Worm (Caenorhabditis elegans) whole organism, mixed stage, embryonic: ENCODE measurements around the gene T16G1.2.

ENCODE experiments used
- ceh-43 ChIP-seq: fragments of 200-800 bp; sonication (Bioruptor generic); optimal IDR thresholded peaks from 2 replicates; lab custom pipeline; 2018; ENCODE audit warnings: mild to moderate bottlenecking, missing genetic modification characterization, moderate library complexity, missing compliant biosample characterization
- ces-1 ChIP-seq: fragments of 150-350 bp; optimal IDR thresholded peaks from 2 replicates; lab custom pipeline; 2014; ENCODE audit warnings: missing biosample characterization, missing genetic modification reagents, missing genetic modification characterization
- elt-1 ChIP-seq: sonication (generic microtip); optimal IDR thresholded peaks from 2 replicates; lab custom pipeline; 2017; ENCODE audit warnings: missing genetic modification characterization, mild to moderate bottlenecking, missing compliant biosample characterization, antibody characterized with exemption, moderate library complexity, borderline replicate concordance; ENCODE audit not compliant: insufficient read depth
- nhr-28 ChIP-seq: fragments of 150-350 bp; optimal IDR thresholded peaks from 2 replicates; lab custom pipeline; 2014; ENCODE audit warnings: missing biosample characterization, missing genetic modification characterization
- sem-2 ChIP-seq: fragments of 200-800 bp; sonication (Bioruptor generic); optimal IDR thresholded peaks from 2 replicates; lab custom pipeline; 2018; ENCODE audit warnings: mild to moderate bottlenecking, missing genetic modification characterization, missing compliant biosample characterization
- unc-120 ChIP-seq: sonication (generic microtip); optimal IDR thresholded peaks from 2 replicates; lab custom pipeline; 2017; ENCODE audit warnings: missing genetic modification characterization, missing compliant biosample characterization; ENCODE audit not compliant: poor library complexity, severe bottlenecking
- ztf-11 ChIP-seq: fragments of 150-350 bp; optimal IDR thresholded peaks from 2 replicates; lab custom pipeline; 2014; ENCODE audit warnings: missing biosample characterization, missing genetic modification characterization

DNA sequence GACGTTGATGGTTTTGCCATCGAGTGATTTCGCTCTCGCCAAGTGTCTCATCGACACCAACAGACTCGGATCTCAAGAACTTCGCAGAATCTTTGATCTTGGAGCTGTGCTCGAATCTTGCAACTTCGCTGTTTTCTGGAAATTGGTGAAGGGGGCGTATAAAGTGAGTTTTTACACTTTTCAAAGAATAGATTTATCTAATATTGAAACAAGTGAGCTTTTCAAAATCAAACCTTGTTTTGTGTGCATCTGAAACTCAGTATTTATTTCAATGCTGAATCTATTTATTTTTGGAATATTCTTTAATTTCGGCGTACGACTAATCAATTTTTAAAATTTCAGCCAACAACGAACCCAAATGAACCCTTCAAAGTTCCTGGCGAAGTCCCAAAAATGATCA lies 25.0 kb downstream of the T16G1.2 start:
- TF ChIP-seq ces-1 (GFP tag; lab: Kevin White, UChicago) = no peak
- TF ChIP-seq elt-1 (tag; lab: Kevin White, UChicago) = no peak
- no peak for TF ChIP-seq sem-2
- no peak for TF ChIP-seq unc-120 (tag; lab: Kevin White, UChicago)
- no peak for TF ChIP-seq nhr-28 (tag; lab: Kevin White, UChicago)
- TF ChIP-seq ceh-43 (GFP tag; lab: Kevin White, UChicago) = no peak
- TF ChIP-seq ztf-11 (tag; lab: Kevin White, UChicago) = no peak
